Fruit fly (Drosophila melanogaster) whole organism, adult: ENCODE measurements around the gene Mpv17.

Experiments used
- CG11617 ChIP-seq: fragments of 200-800 bp; sonication (Bioruptor generic); optimal IDR thresholded peaks from 2 replicates; lab custom pipeline; 2017; ENCODE audit warnings: mild to moderate bottlenecking, missing biosample characterization, missing genetic modification reagents, missing genetic modification characterization
- CG12768 ChIP-seq: fragments of 200-800 bp; sonication (Bioruptor generic); optimal IDR thresholded peaks from 2 replicates; lab custom pipeline; 2017; ENCODE audit warnings: missing biosample characterization, missing genetic modification characterization, mild to moderate bottlenecking, moderate library complexity, missing genetic modification reagents
- CG1620 ChIP-seq: fragments of 200-800 bp; sonication (Bioruptor generic); optimal IDR thresholded peaks from 2 replicates; lab custom pipeline; 2016; ENCODE audit warnings: missing biosample characterization, missing genetic modification characterization
- CG33017 ChIP-seq: fragments of 200-800 bp; sonication (Bioruptor generic); optimal IDR thresholded peaks from 2 replicates; lab custom pipeline; 2018; ENCODE audit warnings: missing biosample characterization, mild to moderate bottlenecking, missing genetic modification characterization, moderate library complexity
- CG5204 ChIP-seq: fragments of 200-800 bp; sonication (Bioruptor generic); optimal IDR thresholded peaks from 2 replicates; lab custom pipeline; 2016; ENCODE audit warnings: missing biosample characterization, missing genetic modification characterization
- Mnt ChIP-seq: fragments of 200-800 bp; sonication (Bioruptor generic); optimal IDR thresholded peaks from 2 replicates; lab custom pipeline; 2016; ENCODE audit warnings: missing biosample characterization, mild to moderate bottlenecking, missing genetic modification characterization
- cnc ChIP-seq, 2 experiments: fragments of >200 bp; optimal IDR thresholded peaks; 2 replicates each; lab custom pipeline; 2017
- kay ChIP-seq: fragments of 200-800 bp; sonication (Bioruptor generic); peaks from one replicate; lab custom pipeline; 2016; ENCODE audit warnings: missing biosample characterization, missing genetic modification characterization, borderline replicate concordance
- pad ChIP-seq: fragments of 200-800 bp; sonication (Bioruptor generic); optimal IDR thresholded peaks from 3 replicates; lab custom pipeline; 2017; ENCODE audit warnings: missing biosample characterization, missing genetic modification characterization, mild to moderate bottlenecking, moderate library complexity, missing genetic modification reagents

DNA sequence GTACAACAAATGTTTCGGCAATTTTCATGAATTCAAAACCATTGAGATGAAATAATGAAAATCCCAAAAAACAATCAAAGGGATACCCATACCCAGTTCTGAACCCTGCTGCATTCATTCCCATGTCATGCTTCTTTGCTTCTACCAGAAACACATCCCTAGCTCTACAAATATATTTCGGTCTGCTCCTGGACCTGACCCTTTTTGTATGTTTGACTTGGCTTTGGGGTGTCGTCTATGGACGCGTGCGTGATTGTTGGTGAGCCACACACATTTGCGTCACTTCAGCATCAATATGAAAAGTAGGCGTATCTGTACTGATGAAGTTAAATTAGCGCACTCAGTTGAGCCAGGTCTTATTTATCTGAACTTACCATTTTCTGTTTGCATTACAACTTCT, 44.4 kb downstream of the Mpv17 start:
- TF ChIP-seq CG12768 (no peak), kay (GFP tag; lab: Kevin White, UChicago) (no peak), CG5204 (GFP tag; lab: Kevin White, UChicago) (no peak), Mnt (GFP tag; lab: Kevin White, UChicago) (no peak), cnc (optimal IDR thresholded peaks at IDR 0.05; lab: Kevin White, UChicago) (no peak), CG11617 (GFP tag; lab: Kevin White, UChicago) (no peak), CG33017 (tag; lab: Kevin White, UChicago) (no peak), CG1620 (GFP tag; lab: Kevin White, UChicago) (no peak), pad (GFP tag; lab: Kevin White, UChicago) (no peak)
